Fruit fly (Drosophila melanogaster): ENCODE results near the gene mld.

- no peak for TF ChIP-seq Rel (GFP tag; optimal IDR thresholded peaks at IDR 0.05)
- no peak for TF ChIP-seq Rel (tag; optimal IDR thresholded peaks at IDR 0.05)
- no peak for TF ChIP-seq Sp1 (GFP tag; optimal IDR thresholded peaks at IDR 0.05)
- TF ChIP-seq dsf (GFP tag; optimal IDR thresholded peaks at IDR 0.05; ENCODE audit: borderline replicate concordance): no peak
- TF ChIP-seq Abd-B (GFP tag; optimal IDR thresholded peaks at IDR 0.05): no peak
- no peak for TF ChIP-seq h (GFP tag; optimal IDR thresholded peaks at IDR 0.05)
- no peak for TF ChIP-seq pan (optimal IDR thresholded peaks at IDR 0.05)
These were observed 15.6 kb upstream of the mld start for dm6 chr3R:24569669-24570349.
